Fruit fly (Drosophila melanogaster): ENCODE results near the gene SdhBL.
A peak's percentile ranks its signal among the peaks of the same experiment; 100 is the strongest.

The SdhBL gene

dm6 chrX:18902800-18903199 lies 8.6 kb downstream of the SdhBL start:
- TF ChIP-seq Xrp1 (GFP tag; IDR thresholded peaks at IDR 0.05) (peak; percentile 7; the same call in 1 of the 2 replicates), CG31441 (GFP tag; IDR thresholded peaks at IDR 0.05) (0 out of 2 replicates have a peak, but pooled peaks have one; percentile 21), Med (GFP tag) (peak; percentile 18), CG9817 (tag; optimal IDR thresholded peaks at IDR 0.05) (peak; percentile 8), lbe (GFP tag; optimal IDR thresholded peaks at IDR 0.05) (no peak), CG18011 (GFP tag; optimal IDR thresholded peaks at IDR 0.05) (no peak), CG6689 (GFP tag; IDR thresholded peaks at IDR 0.05) (peak; percentile 15; the same call in 1 of the 2 replicates), CG15601 (tag; optimal IDR thresholded peaks at IDR 0.05) (no peak), CG2120 (GFP tag; optimal IDR thresholded peaks at IDR 0.05) (no peak), Ets65A (GFP tag) (peak; percentile 7), grau (tag; optimal IDR thresholded peaks at IDR 0.05) (peak; percentile 2), lab (GFP tag; optimal IDR thresholded peaks at IDR 0.05) (peak; percentile 20), Blimp-1 (GFP tag; optimal IDR thresholded peaks at IDR 0.05) (peak; percentile 36), seq (GFP tag; IDR thresholded peaks at IDR 0.05) (peak; percentile 27; the same call in 1 of the 2 replicates), CG31365 (tag; optimal IDR thresholded peaks at IDR 0.05) (no peak), Rfx (GFP tag; IDR thresholded peaks at IDR 0.05) (0 out of 2 replicates have a peak, but pooled peaks have one; percentile 32), CG15269 (tag; optimal IDR thresholded peaks at IDR 0.05) (peak; percentile 5), Atf6 (GFP tag; IDR thresholded peaks at IDR 0.05) (peak; percentile 20; the same call in 1 of the 2 replicates), CG8388 (GFP tag; optimal IDR thresholded peaks at IDR 0.05) (no peak), HLH3B (GFP tag; IDR thresholded peaks at IDR 0.05) (0 out of 2 replicates have a peak, but pooled peaks have one; percentile 25), bbx (GFP tag; IDR thresholded peaks at IDR 0.05; ENCODE audit: partially characterized antibody) (no peak), lov (optimal IDR thresholded peaks at IDR 0.05) (no peak), lov (GFP tag; IDR thresholded peaks at IDR 0.05) (no peak), Hr51 (GFP tag; optimal IDR thresholded peaks at IDR 0.05) (peak in 1 of 2 experiments; percentile 45), lmd (GFP tag; IDR thresholded peaks at IDR 0.05) (peak; percentile 34; the same call in 1 of the 2 replicates), CG13123 (GFP tag; optimal IDR thresholded peaks at IDR 0.05) (no peak), CG17612 (GFP tag; IDR thresholded peaks at IDR 0.05) (no peak), gem (tag; optimal IDR thresholded peaks at IDR 0.05) (peak; percentile 41), hkb (optimal IDR thresholded peaks at IDR 0.05) (no peak), hkb (GFP tag; IDR thresholded peaks at IDR 0.05) (peak; percentile 46; the same call in 1 of the 2 replicates), CG10654 (GFP tag; optimal IDR thresholded peaks at IDR 0.05) (no peak), caup (GFP tag; optimal IDR thresholded peaks at IDR 0.05; ENCODE audit: severe bottlenecking) (peak; percentile 4), CG2678 (tag; optimal IDR thresholded peaks at IDR 0.05) (peak; percentile 19), CG10543 (GFP tag; optimal IDR thresholded peaks at IDR 0.05) (no peak), ken (GFP tag; IDR thresholded peaks at IDR 0.05) (no peak), CoRest (tag; optimal IDR thresholded peaks at IDR 0.05) (peak; percentile 14), CG6854 (GFP tag; optimal IDR thresholded peaks at IDR 0.05) (no peak), p53 (GFP tag; optimal IDR thresholded peaks at IDR 0.05) (no peak), E2f1 (GFP tag; IDR thresholded peaks at IDR 0.05) (0 out of 2 replicates have a peak, but pooled peaks have one; percentile 18), phol (tag; optimal IDR thresholded peaks at IDR 0.05) (peak; percentile 0), CG17328 (GFP tag; IDR thresholded peaks at IDR 0.05) (peak; percentile 37; the same call in 1 of the 2 replicates), CG4854 (GFP tag; optimal IDR thresholded peaks at IDR 0.05) (no peak), dysf (GFP tag; IDR thresholded peaks at IDR 0.05) (peak; percentile 39; the same call in 1 of the 3 replicates), CG9932 (GFP tag; IDR thresholded peaks at IDR 0.05) (0 out of 2 replicates have a peak, but pooled peaks have one; percentile 12), CG10147 (GFP tag; optimal IDR thresholded peaks at IDR 0.05) (no peak), CG30431 (GFP tag; optimal IDR thresholded peaks at IDR 0.05) (peak; percentile 10), Ptx1 (GFP tag; IDR thresholded peaks at IDR 0.05) (0 out of 2 replicates have a peak, but pooled peaks have one; percentile 24), Bdp1 (GFP tag; optimal IDR thresholded peaks at IDR 0.05) (no peak), sens (GFP tag) (peak; percentile 58), Oli (tag; optimal IDR thresholded peaks at IDR 0.05) (peak; percentile 19)

Data from whole organism, embryonic.